Worm (Caenorhabditis elegans) whole organism, mixed stage, embryonic: ENCODE measurements around the gene add-1.

ENCODE experiments used
- M03D4.4 ChIP-seq: sonication (generic microtip); optimal IDR thresholded peaks from 2 replicates; lab custom pipeline; 2017; ENCODE audit warnings: mild to moderate bottlenecking, missing genetic modification characterization, missing compliant biosample characterization
- bed-3 ChIP-seq: fragments of 200-800 bp; sonication (Bioruptor generic); optimal IDR thresholded peaks from 3 replicates; lab custom pipeline; 2018; ENCODE audit warnings: mild to moderate bottlenecking, missing genetic modification characterization, moderate library complexity, missing compliant biosample characterization
- blmp-1 ChIP-seq: fragments of 150-350 bp; optimal IDR thresholded peaks from 2 replicates; lab custom pipeline; 2014; ENCODE audit warnings: missing biosample characterization, missing genetic modification characterization
- ceh-43 ChIP-seq: fragments of 200-800 bp; sonication (Bioruptor generic); optimal IDR thresholded peaks from 2 replicates; lab custom pipeline; 2018; ENCODE audit warnings: mild to moderate bottlenecking, missing genetic modification characterization, moderate library complexity, missing compliant biosample characterization
- ceh-83 ChIP-seq: fragments of 200-800 bp; sonication (Bioruptor generic); optimal IDR thresholded peaks from 2 replicates; lab custom pipeline; 2018; ENCODE audit warnings: mild to moderate bottlenecking, missing genetic modification characterization, missing compliant biosample characterization
- ces-1 ChIP-seq: fragments of 150-350 bp; optimal IDR thresholded peaks from 2 replicates; lab custom pipeline; 2014; ENCODE audit warnings: missing biosample characterization, missing genetic modification reagents, missing genetic modification characterization
- cnd-1 ChIP-seq: fragments of 200-800 bp; sonication (Bioruptor generic); optimal IDR thresholded peaks from 2 replicates; lab custom pipeline; 2018; ENCODE audit warnings: mild to moderate bottlenecking, missing genetic modification characterization, missing compliant biosample characterization
- drap-1 ChIP-seq: fragments of 200-800 bp; sonication (Bioruptor generic); optimal IDR thresholded peaks from 3 replicates; lab custom pipeline; 2018; ENCODE audit warnings: mild to moderate bottlenecking, missing genetic modification characterization, missing compliant biosample characterization
- elt-1 ChIP-seq: sonication (generic microtip); optimal IDR thresholded peaks from 2 replicates; lab custom pipeline; 2017; ENCODE audit warnings: missing genetic modification characterization, mild to moderate bottlenecking, missing compliant biosample characterization, antibody characterized with exemption, moderate library complexity, borderline replicate concordance; ENCODE audit not compliant: insufficient read depth
- elt-3 ChIP-seq: fragments of 150-350 bp; optimal IDR thresholded peaks from 2 replicates; lab custom pipeline; 2014; ENCODE audit warnings: missing biosample characterization, missing genetic modification characterization
- flh-1 ChIP-seq: fragments of 200-800 bp; sonication (Bioruptor generic); optimal IDR thresholded peaks from 2 replicates; lab custom pipeline; 2018; ENCODE audit warnings: mild to moderate bottlenecking, missing genetic modification characterization, moderate library complexity, missing compliant biosample characterization
- ham-2 ChIP-seq: fragments of 200-800 bp; sonication (Bioruptor generic); optimal IDR thresholded peaks from 2 replicates; lab custom pipeline; 2018; ENCODE audit warnings: mild to moderate bottlenecking, missing genetic modification characterization, missing compliant biosample characterization
- hlh-1 ChIP-seq: fragments of 150-350 bp; optimal IDR thresholded peaks from 2 replicates; lab custom pipeline; 2014; ENCODE audit warnings: missing biosample characterization, missing genetic modification reagents, missing genetic modification characterization
- lin-13 ChIP-seq: fragments of 150-350 bp; optimal IDR thresholded peaks from 2 replicates; lab custom pipeline; 2014; ENCODE audit warnings: missing biosample characterization, missing genetic modification characterization
- lin-32 ChIP-seq: fragments of 200-800 bp; sonication (Bioruptor generic); optimal IDR thresholded peaks from 2 replicates; lab custom pipeline; 2018; ENCODE audit warnings: mild to moderate bottlenecking, missing genetic modification characterization, missing compliant biosample characterization
- lsy-2 ChIP-seq: fragments of 150-350 bp; optimal IDR thresholded peaks from 2 replicates; lab custom pipeline; 2014; ENCODE audit warnings: missing biosample characterization, missing genetic modification characterization
- mep-1 ChIP-seq: fragments of 150-350 bp; optimal IDR thresholded peaks from 2 replicates; lab custom pipeline; 2017; ENCODE audit warnings: missing biosample characterization, missing genetic modification reagents, missing genetic modification characterization, inconsistent platforms
- mls-2 ChIP-seq: sonication (generic microtip); optimal IDR thresholded peaks from 2 replicates; lab custom pipeline; 2016; ENCODE audit warnings: mild to moderate bottlenecking, missing genetic modification characterization, moderate library complexity, missing compliant biosample characterization
- nhr-12 ChIP-seq: fragments of 150-350 bp; optimal IDR thresholded peaks from 2 replicates; lab custom pipeline; 2014; ENCODE audit warnings: missing biosample characterization, missing genetic modification characterization
- nhr-2 ChIP-seq: fragments of 150-350 bp; optimal IDR thresholded peaks from 2 replicates; lab custom pipeline; 2014; ENCODE audit warnings: missing biosample characterization, missing genetic modification characterization
- nhr-237 ChIP-seq: fragments of 150-350 bp; optimal IDR thresholded peaks from 2 replicates; lab custom pipeline; 2014; ENCODE audit warnings: missing biosample characterization, missing genetic modification characterization
- nhr-28 ChIP-seq: fragments of 150-350 bp; optimal IDR thresholded peaks from 2 replicates; lab custom pipeline; 2014; ENCODE audit warnings: missing biosample characterization, missing genetic modification characterization
- nhr-76 ChIP-seq: sonication (generic microtip); optimal IDR thresholded peaks from 2 replicates; lab custom pipeline; 2017; ENCODE audit warnings: missing biosample characterization, missing genetic modification characterization
- pha-4 ChIP-seq: fragments of 150-350 bp; optimal IDR thresholded peaks from 2 replicates; lab custom pipeline; 2018; ENCODE audit warnings: missing biosample characterization, missing genetic modification reagents, missing genetic modification characterization
- sem-2 ChIP-seq: fragments of 200-800 bp; sonication (Bioruptor generic); optimal IDR thresholded peaks from 2 replicates; lab custom pipeline; 2018; ENCODE audit warnings: mild to moderate bottlenecking, missing genetic modification characterization, missing compliant biosample characterization
- sptf-1 ChIP-seq: sonication (generic microtip); optimal IDR thresholded peaks from 2 replicates; lab custom pipeline; 2017; ENCODE audit warnings: mild to moderate bottlenecking, missing genetic modification characterization, moderate library complexity, missing compliant biosample characterization
- tbx-8 ChIP-seq: fragments of 200-800 bp; sonication (Bioruptor generic); optimal IDR thresholded peaks from 2 replicates; lab custom pipeline; 2018; ENCODE audit warnings: mild to moderate bottlenecking, missing genetic modification characterization, moderate library complexity, missing compliant biosample characterization
- unc-120 ChIP-seq: sonication (generic microtip); optimal IDR thresholded peaks from 2 replicates; lab custom pipeline; 2017; ENCODE audit warnings: missing genetic modification characterization, missing compliant biosample characterization; ENCODE audit not compliant: poor library complexity, severe bottlenecking
- unc-62 ChIP-seq: fragments of 150-350 bp; optimal IDR thresholded peaks from 2 replicates; lab custom pipeline; 2014; ENCODE audit warnings: missing biosample characterization, missing genetic modification reagents, missing genetic modification characterization
- zip-8 ChIP-seq: fragments of 150-350 bp; optimal IDR thresholded peaks from 2 replicates; lab custom pipeline; 2014; ENCODE audit warnings: missing biosample characterization, missing genetic modification characterization
- ztf-11 ChIP-seq: fragments of 150-350 bp; optimal IDR thresholded peaks from 2 replicates; lab custom pipeline; 2014; ENCODE audit warnings: missing biosample characterization, missing genetic modification characterization

The add-1 gene

DNA sequence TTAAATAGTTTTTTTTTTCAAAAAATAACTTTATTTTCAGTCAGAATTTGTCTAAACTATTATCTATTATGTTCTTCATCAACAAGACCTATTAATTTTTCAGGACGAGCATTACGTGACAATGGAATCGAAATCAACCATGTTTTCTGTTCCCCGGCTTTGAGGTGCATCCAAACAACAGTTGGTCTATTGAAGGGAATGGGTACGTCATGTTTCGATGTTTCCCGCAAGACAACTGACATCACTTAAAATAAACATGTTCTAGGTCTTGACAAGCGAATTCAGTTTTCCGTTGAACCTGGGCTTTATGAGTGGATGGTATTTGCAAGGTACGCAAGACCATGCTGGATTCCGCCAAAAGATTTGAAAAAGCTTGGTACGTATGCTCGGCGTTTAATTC lies 35.4 kb upstream of the add-1 start:
- TF ChIP-seq hlh-1 (tag; lab: Kevin White, UChicago) (peak; percentile 76), pha-4 (tag; lab: Kevin White, UChicago) (no peak)

DNA sequence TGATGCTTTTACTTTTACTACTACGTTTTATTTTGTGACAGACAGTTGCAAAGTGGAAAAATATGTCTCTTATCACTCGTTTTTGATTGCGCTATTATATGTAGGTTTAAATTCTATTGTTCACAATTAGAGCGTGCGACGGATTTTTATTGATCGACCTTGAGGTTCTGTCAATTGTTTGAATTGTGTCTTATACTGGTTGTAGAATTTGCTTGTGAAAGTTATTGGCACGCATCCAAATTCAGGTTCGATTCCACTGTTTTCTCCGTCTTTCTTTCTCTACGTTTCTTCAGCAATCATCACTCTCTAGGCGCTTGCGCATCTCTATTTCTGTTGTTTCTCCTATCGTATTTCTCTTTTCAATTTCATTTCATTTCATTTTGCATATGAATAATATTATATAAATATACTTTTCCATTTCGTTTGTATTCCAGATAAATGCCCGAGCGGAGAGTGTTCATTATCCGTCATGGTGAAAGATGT lies 33.8 kb upstream of the add-1 start, which contains the start of gene T07F12.1:
TSS of gene T07F12.1 (plus strand) at position 433 of the 483 bp plus-strand sequence.
- TF ChIP-seq pha-4 (tag; lab: Kevin White, UChicago) (peak; percentile 2), drap-1 (GFP tag; lab: Kevin White, UChicago) (no peak), blmp-1 (peak; percentile 92)

DNA sequence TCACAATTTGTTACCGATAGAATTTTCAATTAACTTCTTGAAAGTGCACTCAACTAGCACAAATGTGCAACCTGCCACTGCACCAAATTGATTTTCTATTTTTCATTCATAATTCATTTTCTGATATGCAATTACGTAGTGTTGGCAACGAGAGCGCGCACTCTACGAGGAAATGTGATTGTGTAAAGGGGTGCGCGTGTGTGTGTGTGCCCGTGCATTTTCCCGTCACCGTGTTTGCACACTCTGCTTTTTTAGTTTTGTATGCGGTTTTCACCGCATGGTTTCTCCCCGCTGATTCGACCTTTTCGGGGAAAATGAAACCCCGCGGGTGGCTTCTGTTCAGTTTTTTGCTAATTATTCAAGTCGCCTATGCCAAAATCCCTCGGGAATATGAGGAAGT lies 30.3 kb upstream of the add-1 start, which contains the start of gene T07F12.2:
TSS of gene T07F12.2 (plus strand) at position 87 of the 400 bp plus-strand sequence.
- TF ChIP-seq nhr-76 (tag; lab: Kevin White, UChicago) (no peak), lin-32 (GFP tag; lab: Kevin White, UChicago) (no peak), ceh-83 (GFP tag; lab: Kevin White, UChicago) (no peak), tbx-8 (GFP tag; lab: Kevin White, UChicago) (no peak), mls-2 (tag; lab: Kevin White, UChicago) (peak; percentile 27), unc-120 (tag; lab: Kevin White, UChicago) (peak; percentile 26), elt-3 (tag; lab: Kevin White, UChicago) (no peak), nhr-28 (tag; lab: Kevin White, UChicago) (no peak), ham-2 (GFP tag; lab: Kevin White, UChicago) (peak; percentile 34), M03D4.4 (tag; lab: Kevin White, UChicago) (no peak), sem-2 (GFP tag; lab: Kevin White, UChicago) (no peak), mep-1 (tag; lab: Kevin White, UChicago) (peak; percentile 41), lin-13 (peak; percentile 0), blmp-1 (no peak), ces-1 (GFP tag; lab: Kevin White, UChicago) (peak; percentile 91), ceh-43 (GFP tag; lab: Kevin White, UChicago) (no peak)

DNA sequence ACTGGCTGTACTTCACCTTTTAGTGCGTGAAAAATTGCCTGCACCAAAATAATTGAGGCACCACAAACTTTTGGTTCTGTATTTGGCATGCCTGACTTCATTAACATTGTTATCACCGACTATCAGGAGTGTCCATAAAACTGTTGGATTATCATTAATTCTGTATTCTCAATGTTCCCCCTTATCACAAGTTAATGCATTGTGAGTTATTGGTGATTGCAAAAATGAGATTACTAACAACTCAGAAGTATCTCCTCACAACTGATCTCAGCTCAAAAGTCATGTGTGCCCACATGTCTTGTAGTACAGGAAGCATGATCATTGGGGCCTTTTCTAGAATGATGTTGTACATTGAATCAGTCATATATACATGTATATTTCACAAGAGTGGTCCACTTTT lies 25.8 kb upstream of the add-1 start, which contains the start of gene arrd-23:
TSS of gene arrd-23 (plus strand) at position 301 of the 400 bp plus-strand sequence.
- no peak for TF ChIP-seq pha-4 (tag; lab: Kevin White, UChicago)
- no peak for TF ChIP-seq ces-1 (GFP tag; lab: Kevin White, UChicago)
- TF ChIP-seq zip-8, result no peak
- TF ChIP-seq ceh-43 (GFP tag; lab: Kevin White, UChicago), result no peak
- TF ChIP-seq mep-1 (tag; lab: Kevin White, UChicago), result no peak
- no peak for TF ChIP-seq mls-2 (tag; lab: Kevin White, UChicago)
- TF ChIP-seq unc-62 (GFP tag; lab: Kevin White, UChicago), result no peak
- TF ChIP-seq nhr-76 (tag; lab: Kevin White, UChicago), result no peak
- TF ChIP-seq nhr-237 (tag; lab: Kevin White, UChicago), result no peak
- TF ChIP-seq nhr-28 (tag; lab: Kevin White, UChicago), result no peak
- TF ChIP-seq sptf-1, result no peak
- TF ChIP-seq flh-1 (GFP tag; lab: Kevin White, UChicago), result no peak
- no peak for TF ChIP-seq elt-1 (tag; lab: Kevin White, UChicago)
- TF ChIP-seq ceh-83 (GFP tag; lab: Kevin White, UChicago), result no peak
- no peak for TF ChIP-seq blmp-1
- no peak for TF ChIP-seq ztf-11 (tag; lab: Kevin White, UChicago)
- no peak for TF ChIP-seq M03D4.4 (tag; lab: Kevin White, UChicago)

DNA sequence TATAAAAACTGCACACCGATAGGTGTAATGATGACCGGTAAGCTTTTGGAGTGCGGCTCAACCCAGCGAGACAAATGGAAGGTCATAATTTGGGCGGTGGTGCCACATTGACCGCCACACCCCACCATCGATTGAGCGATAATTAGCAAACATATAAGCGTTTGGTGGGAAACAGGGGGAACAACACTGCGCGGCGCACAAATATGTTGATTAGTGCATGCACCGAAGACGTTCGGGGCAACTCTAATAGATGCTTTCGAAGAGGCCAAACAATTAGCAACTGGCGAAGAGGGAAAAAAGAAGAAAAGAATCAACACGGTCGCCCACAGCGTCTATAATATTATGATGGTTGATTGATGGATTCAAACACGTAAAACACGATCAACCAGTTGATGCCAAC lies 21.5 kb upstream of the add-1 start:
- TF ChIP-seq lin-32 (GFP tag; lab: Kevin White, UChicago) (no peak), ces-1 (GFP tag; lab: Kevin White, UChicago) (peak; percentile 17), mls-2 (tag; lab: Kevin White, UChicago) (peak; percentile 41), nhr-12 (no peak), nhr-28 (tag; lab: Kevin White, UChicago) (no peak), sptf-1 (peak; percentile 0), nhr-2 (peak; percentile 30)

DNA sequence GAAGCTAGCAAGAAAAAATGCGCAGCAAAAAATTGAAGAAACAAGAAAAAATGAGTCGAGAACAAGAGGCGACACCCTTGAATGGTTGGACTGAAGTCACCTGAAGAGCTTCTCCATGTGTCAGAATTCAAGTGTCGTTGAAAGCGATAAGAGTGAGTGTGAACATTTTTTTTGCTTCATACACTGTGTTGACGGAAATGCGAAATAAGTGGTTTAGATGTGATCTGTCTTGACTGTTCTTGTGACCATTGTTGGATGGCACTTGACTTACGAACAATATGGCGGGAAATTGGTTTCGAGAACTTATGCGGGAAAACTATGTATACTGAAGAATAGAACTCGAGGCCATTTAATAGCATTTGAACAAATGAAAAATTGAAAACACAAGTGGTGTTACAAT lies 20.2 kb upstream of the add-1 start:
- TF ChIP-seq bed-3 (GFP tag; lab: Kevin White, UChicago), result no peak
- TF ChIP-seq sem-2 (GFP tag; lab: Kevin White, UChicago), result no peak
- TF ChIP-seq mls-2 (tag; lab: Kevin White, UChicago), result no peak
- TF ChIP-seq ceh-43 (GFP tag; lab: Kevin White, UChicago), result no peak
- no peak for TF ChIP-seq sptf-1
- no peak for TF ChIP-seq cnd-1 (tag; lab: Kevin White, UChicago)
- TF ChIP-seq mep-1 (tag; lab: Kevin White, UChicago), result no peak
- TF ChIP-seq lsy-2 (tag; lab: Kevin White, UChicago), result no peak
- no peak for TF ChIP-seq pha-4 (tag; lab: Kevin White, UChicago)
- no peak for TF ChIP-seq M03D4.4 (tag; lab: Kevin White, UChicago)
- TF ChIP-seq flh-1 (GFP tag; lab: Kevin White, UChicago), result no peak
